Fruit fly (Drosophila melanogaster) whole organism, embryonic: Measurements from ENCODE around the gene tbc.

ENCODE experiments used
- Abd-B ChIP-seq: fragments of 200-800 bp; sonication (Bioruptor generic); optimal IDR thresholded peaks from 2 replicates; lab custom pipeline; 2018; ENCODE audit warnings: missing biosample characterization, mild to moderate bottlenecking, missing genetic modification characterization, moderate library complexity
- Awh ChIP-seq: fragments of 200-800 bp; sonication (Bioruptor generic); IDR thresholded peaks from 2 replicates; pipeline ENCODE4, ENCODE4 v1.3.6; 2022; ENCODE audit warnings: missing biosample characterization, missing genetic modification characterization
- BEAF-32 ChIP-seq: fragments of 200-800 bp; sonication (Bioruptor generic); optimal IDR thresholded peaks from 3 replicates; lab custom pipeline; 2017; ENCODE audit warnings: missing biosample characterization, missing genetic modification characterization, mild to moderate bottlenecking, moderate library complexity, missing genetic modification reagents
- Bdp1 ChIP-seq: fragments of 200-800 bp; sonication (Bioruptor generic); optimal IDR thresholded peaks from 3 replicates; lab custom pipeline; 2016; ENCODE audit warnings: missing biosample characterization, missing genetic modification characterization
- CG10959 ChIP-seq: fragments of 200-800 bp; sonication (Bioruptor generic); IDR thresholded peaks from 2 replicates; pipeline ENCODE4 v1.3.6; 2022; ENCODE audit warnings: missing biosample characterization, missing genetic modification characterization
- CG11093 ChIP-seq: fragments of 200-800 bp; sonication (Bioruptor generic); IDR thresholded peaks from 3 replicates; pipeline ENCODE4 v1.3.6; 2022; ENCODE audit warnings: missing biosample characterization, missing genetic modification characterization
- CG11398 ChIP-seq: fragments of 200-800 bp; sonication (Bioruptor generic); optimal IDR thresholded peaks from 2 replicates; lab custom pipeline; 2016; ENCODE audit warnings: missing biosample characterization, missing genetic modification characterization
- CG11504 ChIP-seq: fragments of 200-800 bp; sonication (Bioruptor generic); optimal IDR thresholded peaks from 3 replicates; lab custom pipeline; 2019; ENCODE audit warnings: missing biosample characterization, mild to moderate bottlenecking, missing genetic modification characterization, moderate library complexity
- CG14860 ChIP-seq: fragments of 200-800 bp; sonication (Bioruptor generic); IDR thresholded peaks from 3 replicates; pipeline ENCODE4 v1.3.6; 2022; ENCODE audit warnings: missing biosample characterization, missing genetic modification characterization; ENCODE audit not compliant: partially characterized antibody
- CG16815 ChIP-seq: fragments of 200-800 bp; sonication (Bioruptor generic); optimal IDR thresholded peaks from 3 replicates; lab custom pipeline; 2017; ENCODE audit warnings: missing biosample characterization, mild to moderate bottlenecking, missing genetic modification characterization
- CG17359 ChIP-seq: fragments of 200-800 bp; sonication (Bioruptor generic); optimal IDR thresholded peaks from 3 replicates; lab custom pipeline; 2018; ENCODE audit warnings: missing biosample characterization, mild to moderate bottlenecking, missing genetic modification characterization, moderate library complexity
- CG17802 ChIP-seq: fragments of 200-800 bp; sonication (Bioruptor generic); optimal IDR thresholded peaks from 2 replicates; lab custom pipeline; 2018; ENCODE audit warnings: missing biosample characterization, mild to moderate bottlenecking, missing genetic modification characterization, moderate library complexity
- CG2678 ChIP-seq: fragments of 200-800 bp; sonication (Bioruptor generic); optimal IDR thresholded peaks from 3 replicates; lab custom pipeline; 2019; ENCODE audit warnings: missing biosample characterization, mild to moderate bottlenecking, missing genetic modification characterization, moderate library complexity
- CG32767 ChIP-seq: fragments of 200-800 bp; sonication (Bioruptor generic); IDR thresholded peaks from 2 replicates; pipeline ENCODE4 v1.3.6; 2022; ENCODE audit warnings: missing biosample characterization, missing genetic modification characterization
- CG32772 ChIP-seq: fragments of 200-800 bp; sonication (Bioruptor generic); IDR thresholded peaks from 2 replicates; pipeline ENCODE4 v1.3.6; 2022; ENCODE audit warnings: missing biosample characterization, missing genetic modification characterization
- CG34224 ChIP-seq: fragments of 200-800 bp; sonication (Bioruptor generic); IDR thresholded peaks from 3 replicates; pipeline ENCODE4 v1.3.6; 2022; ENCODE audit warnings: missing biosample characterization, missing genetic modification characterization; ENCODE audit not compliant: partially characterized antibody
- CG8281 ChIP-seq: fragments of 200-800 bp; sonication (Bioruptor generic); optimal IDR thresholded peaks from 2 replicates; lab custom pipeline; 2018; ENCODE audit warnings: missing biosample characterization, mild to moderate bottlenecking, missing genetic modification characterization, moderate library complexity
- CTCF ChIP-seq: fragments of 200-800 bp; sonication (Bioruptor generic); optimal IDR thresholded peaks from 2 replicates; lab custom pipeline; 2017; ENCODE audit warnings: missing biosample characterization, mild to moderate bottlenecking, missing genetic modification characterization, moderate library complexity
- Dll ChIP-seq: fragments of 200-800 bp; sonication (Bioruptor generic); IDR thresholded peaks from 4 replicates; pipeline ENCODE4 v1.3.6; 2022; ENCODE audit warnings: missing biosample characterization, missing genetic modification characterization; ENCODE audit not compliant: partially characterized antibody
- HmgD ChIP-seq: fragments of 200-800 bp; sonication (Bioruptor generic); optimal IDR thresholded peaks from 3 replicates; lab custom pipeline; 2016; ENCODE audit warnings: missing biosample characterization, missing genetic modification characterization
- Hr3 ChIP-seq: fragments of 200-800 bp; sonication (Bioruptor generic); optimal IDR thresholded peaks from 3 replicates; lab custom pipeline; 2016; ENCODE audit warnings: missing biosample characterization, missing genetic modification characterization
- Mad ChIP-seq: fragments of 200-800 bp; sonication (Bioruptor generic); optimal IDR thresholded peaks from 2 replicates; lab custom pipeline; 2016; ENCODE audit warnings: missing biosample characterization, missing genetic modification characterization
- Neu2 ChIP-seq: fragments of 200-800 bp; sonication (Bioruptor generic); optimal IDR thresholded peaks from 3 replicates; lab custom pipeline; 2016; ENCODE audit warnings: missing biosample characterization, missing genetic modification characterization, borderline replicate concordance
- Nf-YC ChIP-seq: fragments of 200-800 bp; optimal IDR thresholded peaks from 3 replicates; lab custom pipeline; 2019; ENCODE audit warnings: missing biosample characterization, mild to moderate bottlenecking, missing genetic modification characterization, moderate library complexity
- NfI ChIP-seq: fragments of 200-800 bp; sonication (Bioruptor generic); optimal IDR thresholded peaks from 3 replicates; lab custom pipeline; 2018; ENCODE audit warnings: missing biosample characterization, mild to moderate bottlenecking, missing genetic modification characterization, moderate library complexity
- Rfx ChIP-seq: fragments of 200-800 bp; sonication (Bioruptor generic); IDR thresholded peaks from 2 replicates; pipeline ENCODE4 v1.3.6; 2022; ENCODE audit warnings: missing biosample characterization, missing genetic modification characterization
- Sry-β ChIP-seq: fragments of 200-800 bp; sonication (Bioruptor generic); optimal IDR thresholded peaks from 2 replicates; lab custom pipeline; 2018; ENCODE audit warnings: missing biosample characterization, mild to moderate bottlenecking, missing genetic modification characterization, moderate library complexity
- Sry-δ ChIP-seq: fragments of 200-800 bp; sonication (Bioruptor generic); optimal IDR thresholded peaks from 2 replicates; lab custom pipeline; 2016; ENCODE audit warnings: missing biosample characterization, missing genetic modification characterization
- Xbp1 ChIP-seq: fragments of 200-800 bp; sonication (Bioruptor generic); optimal IDR thresholded peaks from 3 replicates; lab custom pipeline; 2016; ENCODE audit warnings: missing biosample characterization, mild to moderate bottlenecking, missing genetic modification characterization
- al ChIP-seq: fragments of 200-800 bp; sonication (Bioruptor generic); IDR thresholded peaks from 2 replicates; pipeline ENCODE4 v1.3.6; 2022; ENCODE audit warnings: missing biosample characterization, missing genetic modification characterization
- disco-r ChIP-seq: fragments of 200-800 bp; sonication (Bioruptor generic); optimal IDR thresholded peaks from 2 replicates; lab custom pipeline; 2016; ENCODE audit warnings: missing biosample characterization, missing genetic modification characterization
- emc ChIP-seq: fragments of 200-800 bp; sonication (Bioruptor generic); optimal IDR thresholded peaks from 2 replicates; lab custom pipeline; 2016; ENCODE audit warnings: missing biosample characterization, missing genetic modification characterization
- ewg ChIP-seq: fragments of 200-800 bp; sonication (Bioruptor generic); optimal IDR thresholded peaks from 3 replicates; lab custom pipeline; 2017; ENCODE audit warnings: mild to moderate bottlenecking, missing biosample characterization, missing genetic modification reagents, missing genetic modification characterization
- exex ChIP-seq: fragments of 200-800 bp; sonication (Bioruptor generic); optimal IDR thresholded peaks from 4 replicates; lab custom pipeline; 2018; ENCODE audit warnings: missing biosample characterization, mild to moderate bottlenecking, missing genetic modification characterization, moderate library complexity
- fd96Cb ChIP-seq: fragments of 200-800 bp; sonication (Bioruptor generic); optimal IDR thresholded peaks from 2 replicates; lab custom pipeline; 2018; ENCODE audit warnings: missing biosample characterization, mild to moderate bottlenecking, missing genetic modification characterization, moderate library complexity
- gfzf ChIP-seq: fragments of 200-800 bp; sonication (Bioruptor generic); optimal IDR thresholded peaks from 2 replicates; lab custom pipeline; 2016; ENCODE audit warnings: missing biosample characterization, mild to moderate bottlenecking, missing genetic modification characterization, moderate library complexity
- hb ChIP-seq: fragments of 200-800 bp; sonication (Bioruptor generic); IDR thresholded peaks from 3 replicates; pipeline ENCODE4 v1.3.6; 2022; ENCODE audit warnings: missing biosample characterization, missing genetic modification characterization; ENCODE audit not compliant: partially characterized antibody
- lmd ChIP-seq: fragments of 200-800 bp; sonication (Bioruptor generic); IDR thresholded peaks from 2 replicates; pipeline ENCODE4 v1.3.6; 2022; ENCODE audit warnings: missing biosample characterization, missing genetic modification characterization
- pan ChIP-seq, 4 experiments: fragments of >200 bp in 3 of 4; fragments of 200-800 bp in 1 of 4; sonication (Bioruptor generic) in 1 of 4; optimal IDR thresholded peaks in 3 of 4; IDR thresholded peaks in 1 of 4; 2 replicates each; pipeline versions ENCODE4 v1.3.6 to Lab custom; 2017 to 2022; ENCODE audit warnings: missing biosample characterization in 2 of 4, missing genetic modification characterization in 2 of 4, mixed read lengths in 1 of 4
- pfk ChIP-seq: fragments of 200-800 bp; sonication (Bioruptor generic); optimal IDR thresholded peaks from 2 replicates; lab custom pipeline; 2018; ENCODE audit warnings: missing biosample characterization, mild to moderate bottlenecking, missing genetic modification characterization, moderate library complexity
- pho ChIP-seq: fragments of 200-800 bp; sonication (Bioruptor generic); optimal IDR thresholded peaks from 2 replicates; lab custom pipeline; 2016; ENCODE audit warnings: missing biosample characterization, missing genetic modification characterization
- pros ChIP-seq: fragments of 200-800 bp; sonication (Bioruptor generic); optimal IDR thresholded peaks from 3 replicates; lab custom pipeline; 2019; ENCODE audit warnings: missing biosample characterization, mild to moderate bottlenecking, missing genetic modification characterization, moderate library complexity
- run ChIP-seq: fragments of 200-800 bp; sonication (Bioruptor generic); optimal IDR thresholded peaks from 3 replicates; lab custom pipeline; 2018; ENCODE audit warnings: missing biosample characterization, mild to moderate bottlenecking, missing genetic modification characterization
- sd ChIP-seq: fragments of 200-800 bp; sonication (Bioruptor generic); optimal IDR thresholded peaks from 3 replicates; lab custom pipeline; 2018; ENCODE audit warnings: missing biosample characterization, mild to moderate bottlenecking, missing genetic modification characterization, moderate library complexity
- sima ChIP-seq: fragments of 200-800 bp; sonication (Bioruptor generic); optimal IDR thresholded peaks from 2 replicates; lab custom pipeline; 2016; ENCODE audit warnings: missing biosample characterization, missing genetic modification characterization
- slou ChIP-seq: fragments of 200-800 bp; sonication (Bioruptor generic); optimal IDR thresholded peaks from 3 replicates; lab custom pipeline; 2016; ENCODE audit warnings: missing biosample characterization, missing genetic modification characterization
- sqz ChIP-seq: fragments of 200-800 bp; sonication (Bioruptor generic); optimal IDR thresholded peaks from 3 replicates; lab custom pipeline; 2018; ENCODE audit warnings: missing biosample characterization, mild to moderate bottlenecking, missing genetic modification characterization
- stc ChIP-seq: fragments of 200-800 bp; sonication (Bioruptor generic); IDR thresholded peaks from 2 replicates; pipeline ENCODE4 v1.3.6; 2022; ENCODE audit warnings: missing biosample characterization, missing genetic modification characterization
- trem ChIP-seq: fragments of 200-800 bp; optimal IDR thresholded peaks from 3 replicates; lab custom pipeline; 2019; ENCODE audit warnings: missing biosample characterization, mild to moderate bottlenecking, missing genetic modification characterization, moderate library complexity
- unc-4 ChIP-seq: fragments of 200-800 bp; sonication (Bioruptor generic); IDR thresholded peaks from 2 replicates; pipeline ENCODE4 v1.3.6; 2022; ENCODE audit warnings: missing biosample characterization, missing genetic modification characterization; ENCODE audit not compliant: partially characterized antibody

The tbc gene

dm6 chrX:20510540-20510939 is 61.4 kb downstream of the tbc start, which contains the start of gene RhoGAP19D (continued):
- no peak for TF ChIP-seq sima (GFP tag; lab: Kevin White, UChicago)
- no peak for TF ChIP-seq CG17802 (tag; lab: Kevin White, UChicago)
- TF ChIP-seq fd96Cb (tag; lab: Kevin White, UChicago) = peak; percentile 8
- TF ChIP-seq run (tag; lab: Kevin White, UChicago) = no peak
- TF ChIP-seq trem = peak; percentile 23
- TF ChIP-seq NfI (GFP tag; lab: Kevin White, UChicago) = peak; percentile 52
- TF ChIP-seq sd (tag; lab: Kevin White, UChicago) = peak; percentile 14
- no peak for TF ChIP-seq pfk
- TF ChIP-seq CG32767 (GFP tag; lab: Robert Waterston, UW) = no peak
- TF ChIP-seq stc (GFP tag; lab: Robert Waterston, UW) = peak; percentile 27; the same call in 1 of the 2 replicates
- peak; percentile 47 for TF ChIP-seq CG11504 (tag; lab: Kevin White, UChicago)
- peak; percentile 85 for TF ChIP-seq Dll (GFP tag; lab: Robert Waterston, UW)
- no peak for TF ChIP-seq CG8281 (tag; lab: Kevin White, UChicago)
- TF ChIP-seq CG11398 (GFP tag; lab: Kevin White, UChicago) = peak; percentile 41
- TF ChIP-seq lmd (GFP tag; lab: Robert Waterston, UW) = peak; percentile 46; the same call in 1 of the 2 replicates
- no peak for TF ChIP-seq Neu2
- TF ChIP-seq al (GFP tag; lab: Robert Waterston, UW) = peak; percentile 50
- peak; percentile 68 for TF ChIP-seq Xbp1
- peak; percentile 88 for TF ChIP-seq HmgD (GFP tag; lab: Kevin White, UChicago)
- peak; percentile 27 for TF ChIP-seq emc (GFP tag; lab: Kevin White, UChicago)
- peak; percentile 68 for TF ChIP-seq CG32772 (GFP tag; lab: Robert Waterston, UW)
- TF ChIP-seq Bdp1 (GFP tag; lab: Kevin White, UChicago) = peak; percentile 17
- TF ChIP-seq Rfx (GFP tag; lab: Robert Waterston, UW) = peak; percentile 87
- peak; percentile 76 for TF ChIP-seq pho (GFP tag; lab: Kevin White, UChicago)
- TF ChIP-seq Mad = peak; percentile 54
- TF ChIP-seq ewg (GFP tag; lab: Kevin White, UChicago) = no peak
- no peak for TF ChIP-seq sqz (GFP tag; lab: Kevin White, UChicago)
- TF ChIP-seq Sry-δ = peak; percentile 97
- TF ChIP-seq slou (GFP tag; lab: Kevin White, UChicago) = peak; percentile 19
- TF ChIP-seq CG10959 (GFP tag; lab: Robert Waterston, UW) = peak; percentile 14; the same call in 1 of the 2 replicates
- TF ChIP-seq Hr3 (GFP tag; lab: Kevin White, UChicago) = peak; percentile 44
- TF ChIP-seq Nf-YC (tag; lab: Kevin White, UChicago) = peak; percentile 19
- TF ChIP-seq CG11093 (GFP tag; lab: Robert Waterston, UW) = no peak
- TF ChIP-seq unc-4 (GFP tag; lab: Robert Waterston, UW) = peak; percentile 86
- peak; percentile 30 for TF ChIP-seq CTCF (GFP tag; lab: Kevin White, UChicago)
- TF ChIP-seq exex (tag; lab: Kevin White, UChicago) = peak; percentile 42
- TF ChIP-seq CG14860 (GFP tag; lab: Robert Waterston, UW) = peak; percentile 83
- peak; percentile 88 for TF ChIP-seq CG34224
- no peak for TF ChIP-seq Awh (GFP tag; lab: Robert Waterston, UW)
- TF ChIP-seq Abd-B (GFP tag; lab: Kevin White, UChicago) = no peak
- TF ChIP-seq Sry-β (GFP tag; lab: Kevin White, UChicago) = no peak
- no peak for TF ChIP-seq CG16815
- peak; percentile 51 for TF ChIP-seq CG17359 (tag; lab: Kevin White, UChicago)
- no peak for TF ChIP-seq disco-r (GFP tag; lab: Kevin White, UChicago)
- peak; percentile 93 for TF ChIP-seq hb (GFP tag; lab: Robert Waterston, UW)
- no peak for TF ChIP-seq pros (GFP tag; lab: Kevin White, UChicago)
- no peak for TF ChIP-seq pan (optimal IDR thresholded peaks at IDR 0.05; lab: Kevin White, UChicago)
- TF ChIP-seq pan (GFP tag; optimal IDR thresholded peaks at IDR 0.05 in 1 of 2, IDR thresholded peaks at IDR 0.05 in 1 of 2) = peak in 1 of 2 experiments; percentile 57
- peak; percentile 54 for TF ChIP-seq gfzf (GFP tag; lab: Kevin White, UChicago)
- TF ChIP-seq BEAF-32 (GFP tag; lab: Kevin White, UChicago) = peak; percentile 93
- TF ChIP-seq CG2678 (tag; lab: Kevin White, UChicago) = peak; percentile 11
